Worm (Caenorhabditis elegans): Measurements from ENCODE around the gene F25H9.7.
A peak's percentile ranks its signal among the peaks of the same experiment; 100 is the strongest.

Gene F25H9.7

ce11 chrV:13468190-13468765 lies at the start of gene F25H9.7, which contains the start of gene F25H9.6 (continued):
- TF ChIP-seq nhr-237 (tag; optimal IDR thresholded peaks at IDR 0.05) (no peak), nhr-102 (tag; optimal IDR thresholded peaks at IDR 0.05) (peak; percentile 48), lin-13 (GFP tag; optimal IDR thresholded peaks at IDR 0.05) (peak; percentile 66), ztf-11 (tag; optimal IDR thresholded peaks at IDR 0.05) (no peak), F44E2.7 (GFP tag; IDR thresholded peaks at IDR 0.05) (no peak), nhr-42 (GFP tag; IDR thresholded peaks at IDR 0.05) (no peak), unc-130 (GFP tag; optimal IDR thresholded peaks at IDR 0.05) (peak; percentile 97), Y5F2A.4 (GFP tag; optimal IDR thresholded peaks at IDR 0.05) (no peak), mep-1 (tag; optimal IDR thresholded peaks at IDR 0.05) (peak; percentile 65), hif-1 (tag; optimal IDR thresholded peaks at IDR 0.05) (peak; percentile 2 to 96), mxl-2 (GFP tag; conservative IDR thresholded peaks at IDR 0.05) (peak; percentile 79), zfp-2 (tag; optimal IDR thresholded peaks at IDR 0.05) (no peak), F49E8.2 (tag; optimal IDR thresholded peaks at IDR 0.05; ENCODE audit: borderline replicate concordance) (peak; percentile 79), Y48G9A.11 (GFP tag; IDR thresholded peaks at IDR 0.05) (peak; percentile 94), zip-2 (tag; optimal IDR thresholded peaks at IDR 0.05) (peak; percentile 11), ZK546.5 (tag; optimal IDR thresholded peaks at IDR 0.05) (no peak), lim-7 (GFP tag; IDR thresholded peaks at IDR 0.05) (no peak), lin-15B (tag; optimal IDR thresholded peaks at IDR 0.05) (no peak), madf-9 (GFP tag; conservative IDR thresholded peaks at IDR 0.05) (peak; percentile 93), nhr-111 (GFP tag; optimal IDR thresholded peaks at IDR 0.05) (peak; percentile 45), daf-16 (GFP tag; optimal IDR thresholded peaks at IDR 0.05) (peak; percentile 43 to 86), daf-16 (tag; optimal IDR thresholded peaks at IDR 0.05) (peak; percentile 29), ztf-7 (tag; optimal IDR thresholded peaks at IDR 0.05) (peak; percentile 65), pha-4 (GFP tag; IDR thresholded peaks at IDR 0.05) (peak; percentile 36; the same call in 1 of the 2 replicates), pha-4 (tag; optimal IDR thresholded peaks at IDR 0.05) (no peak), dmd-6 (GFP tag; IDR thresholded peaks at IDR 0.05) (peak; percentile 93), attf-4 (tag; optimal IDR thresholded peaks at IDR 0.05) (no peak), daf-12 (tag; optimal IDR thresholded peaks at IDR 0.05) (no peak), D1046.2 (GFP tag; IDR thresholded peaks at IDR 0.05) (peak; percentile 78; the same call in 1 of the 2 replicates), nhr-28 (tag; optimal IDR thresholded peaks at IDR 0.05) (peak; percentile 13), skn-1 (tag; optimal IDR thresholded peaks at IDR 0.05) (no peak), saeg-2 (GFP tag; IDR thresholded peaks at IDR 0.05) (no peak), snpc-4 (tag; optimal IDR thresholded peaks at IDR 0.05) (no peak), T26A8.4 (GFP tag; IDR thresholded peaks at IDR 0.05) (peak; percentile 84), duxl-1 (tag; optimal IDR thresholded peaks at IDR 0.05; ENCODE audit: poor library complexity) (peak; percentile 88), spr-3 (GFP tag; optimal IDR thresholded peaks at IDR 0.05) (peak; percentile 53), ama-1 (optimal IDR thresholded peaks at IDR 0.05) (no peak), zip-11 (GFP tag; IDR thresholded peaks at IDR 0.05) (no peak), T20F7.1 (GFP tag; optimal IDR thresholded peaks at IDR 0.05) (peak; percentile 78), nhr-77 (tag; optimal IDR thresholded peaks at IDR 0.05) (peak; percentile 58), ceh-20 (GFP tag; IDR thresholded peaks at IDR 0.05) (peak; percentile 83), rbr-2 (tag; optimal IDR thresholded peaks at IDR 0.05) (peak; percentile 81), nhr-11 (tag; optimal IDR thresholded peaks at IDR 0.05) (peak; percentile 54), mxl-3 (GFP tag; optimal IDR thresholded peaks at IDR 0.05) (peak; percentile 71), egl-27 (tag; optimal IDR thresholded peaks at IDR 0.05) (no peak), daf-8 (GFP tag; IDR thresholded peaks at IDR 0.05) (no peak), fos-1 (tag; optimal IDR thresholded peaks at IDR 0.05) (no peak), zfp-3 (GFP tag; conservative IDR thresholded peaks at IDR 0.05) (peak; percentile 62; the same call in 1 of the 2 replicates), spr-1 (tag; optimal IDR thresholded peaks at IDR 0.05) (peak; percentile 59), dve-1 (tag; optimal IDR thresholded peaks at IDR 0.05; ENCODE audit: insufficient read depth) (peak; percentile 81), unc-39 (tag; optimal IDR thresholded peaks at IDR 0.05) (no peak), cey-2 (tag; optimal IDR thresholded peaks at IDR 0.05; ENCODE audit: borderline replicate concordance, insufficient read depth) (no peak)

All from whole organism, L4 larva.